Worm (Caenorhabditis elegans): ENCODE measurements around the gene str-13.
A peak's percentile ranks its signal among the peaks of the same experiment; 100 is the strongest.

str-13 gene

ce11 chrV:2746404-2746803, 19.4 kb upstream of the str-13 start:
- TF ChIP-seq snpc-4 (GFP tag; optimal IDR thresholded peaks at IDR 0.05) = no peak
- TF ChIP-seq snpc-4 (tag; optimal IDR thresholded peaks at IDR 0.05) = peak in 1 of 4 experiments; percentile 71
- 0 out of 2 replicates have a peak, but pooled peaks have one; percentile 28 for TF ChIP-seq nfyb-1 (GFP tag; IDR thresholded peaks at IDR 0.05)
- peak; percentile 65; the same call in 1 of the 2 replicates for TF ChIP-seq egrh-3 (GFP tag; IDR thresholded peaks at IDR 0.05)
- no peak for TF ChIP-seq K11D2.4 (GFP tag; IDR thresholded peaks at IDR 0.05)

- no peak for TF ChIP-seq repo-1 (tag; optimal IDR thresholded peaks at IDR 0.05)
- TF ChIP-seq C17E4.6 (GFP tag; IDR thresholded peaks at IDR 0.05) = no peak
- TF ChIP-seq tbx-9 (tag; optimal IDR thresholded peaks at IDR 0.05; ENCODE audit: borderline replicate concordance) = no peak
- TF ChIP-seq tbp1 (GFP tag; optimal IDR thresholded peaks at IDR 0.05) = no peak
- TF ChIP-seq zfh-2 (GFP tag; conservative IDR thresholded peaks at IDR 0.05) = no peak
- TF ChIP-seq ztf-22 (GFP tag; optimal IDR thresholded peaks at IDR 0.05) = no peak
- no peak for TF ChIP-seq nhr-80 (tag; optimal IDR thresholded peaks at IDR 0.05)
- TF ChIP-seq madf-8 (GFP tag; conservative IDR thresholded peaks at IDR 0.05) = no peak
- no peak for TF ChIP-seq sdz-38 (tag; optimal IDR thresholded peaks at IDR 0.05)
- no peak for TF ChIP-seq ZK185.1 (tag; optimal IDR thresholded peaks at IDR 0.05; ENCODE audit: poor library complexity, severe bottlenecking)
- no peak for TF ChIP-seq rpc-1 (optimal IDR thresholded peaks at IDR 0.05)
- no peak for TF ChIP-seq rpc-1 (tag; optimal IDR thresholded peaks at IDR 0.05)
- TF ChIP-seq somi-1 (GFP tag; optimal IDR thresholded peaks at IDR 0.05) = no peak
- no peak for TF ChIP-seq F49E8.2 (tag; optimal IDR thresholded peaks at IDR 0.05; ENCODE audit: insufficient read depth)
- no peak for TF ChIP-seq mes-4 (tag; optimal IDR thresholded peaks at IDR 0.05)
- no peak for TF ChIP-seq ceh-40 (GFP tag; IDR thresholded peaks at IDR 0.05)
- no peak for TF ChIP-seq cebp-2 (GFP tag; IDR thresholded peaks at IDR 0.05)
- TF ChIP-seq T26A5.8 (tag; optimal IDR thresholded peaks at IDR 0.05) = no peak
- no peak for TF ChIP-seq mcd-1 (GFP tag; IDR thresholded peaks at IDR 0.05)
- no peak for TF ChIP-seq athp-1 (tag; optimal IDR thresholded peaks at IDR 0.05)
- no peak for TF ChIP-seq let-607 (tag; optimal IDR thresholded peaks at IDR 0.05)
Observed at ce11 chrV:2742298-2742697, 15.3 kb upstream of the str-13 start, which contains the start of gene srg-62. Gene srg-62 (minus strand): TSS chrV:2742398.

ce11 chrV:2740228-2740627, 13.2 kb upstream of the str-13 start, which contains the start of gene srg-61:
Gene srg-61 (minus strand): TSS chrV:2740328.
- TF ChIP-seq F39B2.1 (GFP tag; IDR thresholded peaks at IDR 0.05) (no peak), snpc-1.3 (tag; optimal IDR thresholded peaks at IDR 0.05; ENCODE audit: insufficient read depth) (no peak), aptf-2 (GFP tag; conservative IDR thresholded peaks at IDR 0.05) (no peak), unc-130 (GFP tag; optimal IDR thresholded peaks at IDR 0.05) (no peak), madf-3 (GFP tag; IDR thresholded peaks at IDR 0.05) (no peak), F57C9.4 (tag; optimal IDR thresholded peaks at IDR 0.05) (no peak), Y56A3A.18 (GFP tag; IDR thresholded peaks at IDR 0.05) (no peak), atf-7 (tag; optimal IDR thresholded peaks at IDR 0.05) (no peak), hlh-26 (GFP tag; conservative IDR thresholded peaks at IDR 0.05) (no peak), lin-40 (tag; optimal IDR thresholded peaks at IDR 0.05) (no peak)

ce11 chrV:2739607-2740006, 12.6 kb upstream of the str-13 start:
- no peak for TF ChIP-seq lsy-27 (tag; optimal IDR thresholded peaks at IDR 0.05; ENCODE audit: borderline replicate concordance, insufficient read depth)
- TF ChIP-seq snpc-3.4 (tag; optimal IDR thresholded peaks at IDR 0.05) = peak; percentile 24
- TF ChIP-seq bed-2 (GFP tag; IDR thresholded peaks at IDR 0.05) = no peak
- no peak for TF ChIP-seq die-1 (tag; optimal IDR thresholded peaks at IDR 0.05)
- no peak for TF ChIP-seq madf-3 (GFP tag; IDR thresholded peaks at IDR 0.05)
- no peak for TF ChIP-seq ceh-100 (GFP tag; IDR thresholded peaks at IDR 0.05)
- TF ChIP-seq pbrm-1 (GFP tag; IDR thresholded peaks at IDR 0.05) = no peak
- no peak for TF ChIP-seq egl-44 (GFP tag; IDR thresholded peaks at IDR 0.05)
- no peak for TF ChIP-seq mel-28 (tag; optimal IDR thresholded peaks at IDR 0.05; ENCODE audit: borderline replicate concordance)
- TF ChIP-seq ccch-3 (GFP tag; optimal IDR thresholded peaks at IDR 0.05) = no peak
- no peak for TF ChIP-seq tlf-1 (GFP tag; optimal IDR thresholded peaks at IDR 0.05)
- TF ChIP-seq madf-6 (GFP tag; IDR thresholded peaks at IDR 0.05) = no peak
- peak; percentile 37; the same call in 1 of the 2 replicates for TF ChIP-seq egrh-3 (GFP tag; IDR thresholded peaks at IDR 0.05)
